Fruit fly (Drosophila melanogaster): Measurements from ENCODE around the gene CG5854.

dm6 chr3R:23914415-23915041 lies 19.2 kb upstream of the CG5854 start:
- TF ChIP-seq jim (GFP tag; optimal IDR thresholded peaks at IDR 0.05): no peak
- TF ChIP-seq CG9705 (GFP tag; optimal IDR thresholded peaks at IDR 0.05): no peak
- TF ChIP-seq psq (GFP tag; optimal IDR thresholded peaks at IDR 0.05): no peak
- no peak for TF ChIP-seq brk (GFP tag; optimal IDR thresholded peaks at IDR 0.05)
- TF ChIP-seq pan (optimal IDR thresholded peaks at IDR 0.05): no peak
- no peak for TF ChIP-seq dmrt93B (GFP tag; optimal IDR thresholded peaks at IDR 0.05)
- no peak for TF ChIP-seq Myc (optimal IDR thresholded peaks at IDR 0.05)
- no peak for TF ChIP-seq br (GFP tag; optimal IDR thresholded peaks at IDR 0.05)
- no peak for TF ChIP-seq Hr83 (GFP tag; optimal IDR thresholded peaks at IDR 0.05; ENCODE audit: poor library complexity, severe bottlenecking)
- TF ChIP-seq Dfd (GFP tag; optimal IDR thresholded peaks at IDR 0.05): no peak
- TF ChIP-seq Mio (GFP tag; optimal IDR thresholded peaks at IDR 0.05): no peak
- TF ChIP-seq sage (GFP tag; optimal IDR thresholded peaks at IDR 0.05): no peak

Data from whole organism, wandering third instar larva.